Worm (Caenorhabditis elegans) whole organism, late embryonic: ENCODE measurements around the gene F55C9.14.

Experiments used
- C08G9.2 ChIP-seq: sonication (generic microtip); optimal IDR thresholded peaks from 2 replicates; lab custom pipeline; 2016; ENCODE audit warnings: mild to moderate bottlenecking, missing genetic modification characterization, moderate library complexity, missing compliant biosample characterization
- ahr-1 ChIP-seq: sonication (generic microtip); optimal IDR thresholded peaks from 2 replicates; lab custom pipeline; 2016; ENCODE audit warnings: missing genetic modification characterization, missing compliant biosample characterization
- ama-1 ChIP-seq: fragments of 150-350 bp; optimal IDR thresholded peaks from 2 replicates; lab custom pipeline; 2014
- ceh-6 ChIP-seq: fragments of 200-800 bp; sonication (Bioruptor generic); optimal IDR thresholded peaks from 2 replicates; lab custom pipeline; 2018; ENCODE audit warnings: mild to moderate bottlenecking, missing genetic modification characterization, missing compliant biosample characterization
- elt-2 ChIP-seq: sonication (generic microtip); optimal IDR thresholded peaks from 2 replicates; lab custom pipeline; 2016; ENCODE audit warnings: missing genetic modification reagents, missing genetic modification characterization, missing compliant biosample characterization
- nhr-11 ChIP-seq: fragments of 150-350 bp; optimal IDR thresholded peaks from 2 replicates; lab custom pipeline; 2014; ENCODE audit warnings: missing biosample characterization, missing genetic modification characterization
- pag-3 ChIP-seq: sonication (generic microtip); optimal IDR thresholded peaks from 2 replicates; lab custom pipeline; 2016; ENCODE audit warnings: missing compliant biosample characterization, missing genetic modification characterization, borderline replicate concordance
- pha-2 ChIP-seq: sonication (generic microtip); optimal IDR thresholded peaks from 2 replicates; lab custom pipeline; 2017; ENCODE audit warnings: mild to moderate bottlenecking, missing genetic modification characterization, missing compliant biosample characterization
- pha-4 ChIP-seq: fragments of 150-350 bp; optimal IDR thresholded peaks from 2 replicates; lab custom pipeline; 2018; ENCODE audit warnings: missing biosample characterization, missing genetic modification reagents, missing genetic modification characterization
- pqm-1 ChIP-seq: sonication (generic microtip); optimal IDR thresholded peaks from 2 replicates; lab custom pipeline; 2016; ENCODE audit warnings: missing genetic modification characterization, missing compliant biosample characterization
- unc-55 ChIP-seq: sonication (generic microtip); optimal IDR thresholded peaks from 2 replicates; lab custom pipeline; 2017; ENCODE audit warnings: missing biosample characterization, missing genetic modification reagents, missing genetic modification characterization

- TF ChIP-seq ama-1 (no peak), C08G9.2 (tag; lab: Kevin White, UChicago) (no peak), elt-2 (no peak), ahr-1 (no peak), pag-3 (tag; lab: Kevin White, UChicago) (no peak), ceh-6 (no peak), pha-2 (tag; lab: Kevin White, UChicago) (no peak), nhr-11 (no peak), pha-4 (tag; lab: Kevin White, UChicago) (no peak), pqm-1 (tag; lab: Kevin White, UChicago) (no peak), unc-55 (GFP tag; lab: Kevin White, UChicago) (no peak)
Measured at ce11 chrV:19308137-19308536, 8.8 kb downstream of the F55C9.14 start.
